Fruit fly (Drosophila melanogaster) whole organism, adult: Measurements from ENCODE around the gene CG31343.

Source experiments
- CG11617 ChIP-seq: fragments of 200-800 bp; sonication (Bioruptor generic); optimal IDR thresholded peaks from 2 replicates; lab custom pipeline; 2017; ENCODE audit warnings: mild to moderate bottlenecking, missing biosample characterization, missing genetic modification reagents, missing genetic modification characterization
- CG12768 ChIP-seq: fragments of 200-800 bp; sonication (Bioruptor generic); optimal IDR thresholded peaks from 2 replicates; lab custom pipeline; 2017; ENCODE audit warnings: missing biosample characterization, missing genetic modification characterization, mild to moderate bottlenecking, moderate library complexity, missing genetic modification reagents
- bab1 ChIP-seq: fragments of 200-800 bp; sonication (Bioruptor generic); optimal IDR thresholded peaks from 3 replicates; lab custom pipeline; 2019; ENCODE audit warnings: missing biosample characterization, mild to moderate bottlenecking, missing genetic modification characterization, moderate library complexity

- TF ChIP-seq bab1, result no peak
- no peak for TF ChIP-seq CG11617
- no peak for TF ChIP-seq CG12768 (GFP tag; lab: Kevin White, UChicago)
Observed at dm6 chr3R:21722457-21722856, 22.6 kb upstream of the CG31343 start.
